Fruit fly (Drosophila melanogaster) whole organism, prepupa: ENCODE data around the gene Kap3.

Experiments
- CG10631 ChIP-seq: fragments of 200-800 bp; sonication (Bioruptor generic); optimal IDR thresholded peaks from 2 replicates; lab custom pipeline; 2016; ENCODE audit warnings: missing biosample characterization, missing genetic modification characterization
- CG10669 ChIP-seq: fragments of 200-800 bp; sonication (Bioruptor generic); optimal IDR thresholded peaks from 3 replicates; lab custom pipeline; 2018; ENCODE audit warnings: missing biosample characterization, mild to moderate bottlenecking, missing genetic modification characterization, moderate library complexity
- CG11294 ChIP-seq: fragments of 200-800 bp; sonication (Bioruptor generic); IDR thresholded peaks from 2 replicates; pipeline ENCODE4 v1.3.6; 2022; ENCODE audit warnings: missing biosample characterization, missing genetic modification characterization
- CG11762 ChIP-seq: fragments of 200-800 bp; sonication (Bioruptor generic); optimal IDR thresholded peaks from 3 replicates; lab custom pipeline; 2016; ENCODE audit warnings: missing biosample characterization, missing genetic modification characterization; ENCODE audit not compliant: insufficient read depth
- CG11902 ChIP-seq: fragments of 200-800 bp; sonication (Bioruptor generic); optimal IDR thresholded peaks from 3 replicates; lab custom pipeline; 2016; ENCODE audit warnings: missing biosample characterization, missing genetic modification characterization
- CG15336 ChIP-seq: fragments of 200-800 bp; sonication (Bioruptor generic); IDR thresholded peaks from 2 replicates; pipeline ENCODE4 v1.3.6; 2022; ENCODE audit warnings: missing biosample characterization, missing genetic modification characterization
- CG1621 ChIP-seq: fragments of 200-800 bp; sonication (Bioruptor generic); optimal IDR thresholded peaks from 3 replicates; lab custom pipeline; 2018; ENCODE audit warnings: missing biosample characterization, mild to moderate bottlenecking, missing genetic modification characterization
- CG16779 ChIP-seq: fragments of 200-800 bp; sonication (Bioruptor generic); optimal IDR thresholded peaks from 3 replicates; lab custom pipeline; 2017; ENCODE audit warnings: missing biosample characterization, mild to moderate bottlenecking, missing genetic modification characterization
- CG3032 ChIP-seq: fragments of 200-800 bp; optimal IDR thresholded peaks from 2 replicates; lab custom pipeline; 2019; ENCODE audit warnings: missing biosample characterization, mild to moderate bottlenecking, missing genetic modification characterization, moderate library complexity
- CG31627 ChIP-seq: fragments of 200-800 bp; sonication (Bioruptor generic); optimal IDR thresholded peaks from 3 replicates; lab custom pipeline; 2016; ENCODE audit warnings: missing biosample characterization, missing genetic modification characterization
- CG32006 ChIP-seq: fragments of 200-800 bp; sonication (Bioruptor generic); optimal IDR thresholded peaks from 3 replicates; lab custom pipeline; 2017; ENCODE audit warnings: missing biosample characterization, mild to moderate bottlenecking, missing genetic modification characterization
- CG34406 ChIP-seq: fragments of 200-800 bp; sonication (Bioruptor generic); optimal IDR thresholded peaks from 3 replicates; lab custom pipeline; 2016; ENCODE audit warnings: missing biosample characterization, missing genetic modification characterization
- CG3919 ChIP-seq: fragments of 200-800 bp; sonication (Bioruptor generic); optimal IDR thresholded peaks from 3 replicates; lab custom pipeline; 2016; ENCODE audit warnings: missing biosample characterization, missing genetic modification characterization
- CG4318 ChIP-seq: fragments of 200-800 bp; sonication (Bioruptor generic); optimal IDR thresholded peaks from 3 replicates; lab custom pipeline; 2017; ENCODE audit warnings: missing biosample characterization, mild to moderate bottlenecking, missing genetic modification characterization
- CG6163 ChIP-seq: fragments of 200-800 bp; sonication (Bioruptor generic); IDR thresholded peaks from 3 replicates; pipeline ENCODE4 v1.3.6; 2022; ENCODE audit warnings: missing biosample characterization, missing genetic modification characterization
- CG6276 ChIP-seq: fragments of 200-800 bp; sonication (Bioruptor generic); optimal IDR thresholded peaks from 2 replicates; lab custom pipeline; 2017; ENCODE audit warnings: missing biosample characterization, mild to moderate bottlenecking, missing genetic modification characterization
- CG6792 ChIP-seq: fragments of 200-800 bp; sonication (Bioruptor generic); optimal IDR thresholded peaks from 3 replicates; lab custom pipeline; 2016; ENCODE audit warnings: missing biosample characterization, missing genetic modification characterization
- CG6808 ChIP-seq: fragments of 200-800 bp; sonication (Bioruptor generic); optimal IDR thresholded peaks from 3 replicates; lab custom pipeline; 2017; ENCODE audit warnings: missing biosample characterization, missing genetic modification characterization, mild to moderate bottlenecking, moderate library complexity, missing genetic modification reagents
- CG6854 ChIP-seq: fragments of 200-800 bp; sonication (Bioruptor generic); optimal IDR thresholded peaks from 2 replicates; lab custom pipeline; 2017; ENCODE audit warnings: missing biosample characterization, mild to moderate bottlenecking, missing genetic modification characterization
- CG7368 ChIP-seq: fragments of 200-800 bp; sonication (Bioruptor generic); optimal IDR thresholded peaks from 3 replicates; lab custom pipeline; 2016; ENCODE audit warnings: missing biosample characterization, missing genetic modification characterization
- CG8632 ChIP-seq: fragments of 200-800 bp; sonication (Bioruptor generic); optimal IDR thresholded peaks from 3 replicates; lab custom pipeline; 2016; ENCODE audit warnings: missing biosample characterization, missing genetic modification characterization
- CG9139 ChIP-seq: fragments of 200-800 bp; sonication (Bioruptor generic); optimal IDR thresholded peaks from 3 replicates; lab custom pipeline; 2017; ENCODE audit warnings: missing biosample characterization, mild to moderate bottlenecking, missing genetic modification characterization
- Eip75B ChIP-seq: fragments of 200-800 bp; sonication (Bioruptor generic); optimal IDR thresholded peaks from 3 replicates; lab custom pipeline; 2016; ENCODE audit warnings: missing biosample characterization, missing genetic modification characterization
- Eip78C ChIP-seq: fragments of 200-800 bp; sonication (Bioruptor generic); peaks from one replicate; lab custom pipeline; 2016; ENCODE audit warnings: missing biosample characterization, missing genetic modification characterization
- Eip93F ChIP-seq: fragments of 200-800 bp; sonication (Bioruptor generic); optimal IDR thresholded peaks from 2 replicates; lab custom pipeline; 2016; ENCODE audit warnings: missing biosample characterization, mild to moderate bottlenecking, missing genetic modification characterization
- Ets21C ChIP-seq: fragments of 200-800 bp; sonication (Bioruptor generic); optimal IDR thresholded peaks from 3 replicates; lab custom pipeline; 2016; ENCODE audit warnings: missing biosample characterization, missing genetic modification characterization
- Ets96B ChIP-seq: fragments of 200-800 bp; optimal IDR thresholded peaks from 2 replicates; lab custom pipeline; 2019; ENCODE audit warnings: missing biosample characterization, mild to moderate bottlenecking, missing genetic modification characterization, moderate library complexity
- Gug ChIP-seq: fragments of 200-800 bp; sonication (Bioruptor generic); IDR thresholded peaks from 2 replicates; pipeline ENCODE4 v1.3.6; 2022; ENCODE audit warnings: missing biosample characterization, missing genetic modification characterization
- Hr38 ChIP-seq: sonication (Bioruptor generic); optimal IDR thresholded peaks from 2 replicates; lab custom pipeline; 2016; ENCODE audit warnings: missing biosample characterization, missing genetic modification characterization
- Hr39 ChIP-seq: fragments of 200-800 bp; sonication (Bioruptor generic); optimal IDR thresholded peaks from 2 replicates; lab custom pipeline; 2016; ENCODE audit warnings: missing biosample characterization, missing genetic modification characterization
- Hr4 ChIP-seq: fragments of 200-800 bp; sonication (Bioruptor generic); optimal IDR thresholded peaks from 3 replicates; lab custom pipeline; 2016; ENCODE audit warnings: missing biosample characterization, missing genetic modification characterization
- Lpt ChIP-seq: fragments of 200-800 bp; sonication (Bioruptor generic); optimal IDR thresholded peaks from 3 replicates; lab custom pipeline; 2016; ENCODE audit warnings: missing biosample characterization, missing genetic modification characterization
- Met ChIP-seq: fragments of 200-800 bp; sonication (Bioruptor generic); optimal IDR thresholded peaks from 3 replicates; lab custom pipeline; 2016; ENCODE audit warnings: missing biosample characterization, missing genetic modification characterization
- Smox ChIP-seq: fragments of 200-800 bp; sonication (Bioruptor generic); optimal IDR thresholded peaks from 3 replicates; lab custom pipeline; 2016; ENCODE audit warnings: missing biosample characterization, missing genetic modification characterization
- Sox102F ChIP-seq: fragments of 200-800 bp; sonication (Bioruptor generic); optimal IDR thresholded peaks from 2 replicates; lab custom pipeline; 2016; ENCODE audit warnings: missing biosample characterization, mild to moderate bottlenecking, missing genetic modification characterization
- Sox14 ChIP-seq: fragments of 200-800 bp; sonication (Bioruptor generic); optimal IDR thresholded peaks from 3 replicates; lab custom pipeline; 2016; ENCODE audit warnings: missing biosample characterization, missing genetic modification characterization
- Sox15 ChIP-seq: fragments of 200-800 bp; sonication (Bioruptor generic); optimal IDR thresholded peaks from 3 replicates; lab custom pipeline; 2016; ENCODE audit warnings: missing biosample characterization, missing genetic modification characterization
- achi ChIP-seq: fragments of 200-800 bp; sonication (Bioruptor generic); optimal IDR thresholded peaks from 3 replicates; lab custom pipeline; 2016; ENCODE audit warnings: missing biosample characterization, missing genetic modification characterization
- acj6 ChIP-seq: fragments of 200-800 bp; sonication (Bioruptor generic); optimal IDR thresholded peaks from 3 replicates; lab custom pipeline; 2016; ENCODE audit warnings: missing biosample characterization, missing genetic modification characterization
- cyc ChIP-seq: fragments of 200-800 bp; sonication (Bioruptor generic); optimal IDR thresholded peaks from 3 replicates; lab custom pipeline; 2016; ENCODE audit warnings: missing biosample characterization, missing genetic modification characterization
- dac ChIP-seq: fragments of 200-800 bp; sonication (Bioruptor generic); optimal IDR thresholded peaks from 2 replicates; lab custom pipeline; 2017; ENCODE audit warnings: missing biosample characterization, mild to moderate bottlenecking, missing genetic modification characterization
- dsx ChIP-seq: fragments of 200-800 bp; optimal IDR thresholded peaks from 3 replicates; lab custom pipeline; 2019; ENCODE audit warnings: missing biosample characterization, mild to moderate bottlenecking, missing genetic modification characterization, moderate library complexity; ENCODE audit not compliant: poor library complexity, severe bottlenecking
- eg ChIP-seq: fragments of 200-800 bp; sonication (Bioruptor generic); IDR thresholded peaks from 3 replicates; pipeline ENCODE4 v1.3.6; 2022; ENCODE audit warnings: missing biosample characterization, missing genetic modification characterization
- esn ChIP-seq: fragments of 200-800 bp; sonication (Bioruptor generic); optimal IDR thresholded peaks from 2 replicates; lab custom pipeline; 2016; ENCODE audit warnings: missing biosample characterization, mild to moderate bottlenecking, missing genetic modification characterization, moderate library complexity
- fd85E ChIP-seq: fragments of 200-800 bp; sonication (Bioruptor generic); optimal IDR thresholded peaks from 3 replicates; lab custom pipeline; 2016; ENCODE audit warnings: missing biosample characterization, missing genetic modification characterization
- fkh ChIP-seq: fragments of 200-800 bp; sonication (Bioruptor generic); optimal IDR thresholded peaks from 3 replicates; lab custom pipeline; 2017; ENCODE audit warnings: missing biosample characterization, mild to moderate bottlenecking, missing genetic modification characterization, moderate library complexity
- lz ChIP-seq: fragments of 200-800 bp; sonication (Bioruptor generic); optimal IDR thresholded peaks from 3 replicates; lab custom pipeline; 2016; ENCODE audit warnings: missing biosample characterization, missing genetic modification characterization
- net ChIP-seq: fragments of 200-800 bp; sonication (Bioruptor generic); optimal IDR thresholded peaks from 3 replicates; lab custom pipeline; 2016; ENCODE audit warnings: missing biosample characterization, missing genetic modification characterization
- pdm3 ChIP-seq: fragments of 200-800 bp; sonication (Bioruptor generic); optimal IDR thresholded peaks from 3 replicates; lab custom pipeline; 2016; ENCODE audit warnings: missing biosample characterization, missing genetic modification characterization
- spab ChIP-seq: fragments of 200-800 bp; sonication (Bioruptor generic); optimal IDR thresholded peaks from 2 replicates; lab custom pipeline; 2017; ENCODE audit warnings: missing biosample characterization, mild to moderate bottlenecking, missing genetic modification characterization, missing genetic modification reagents
- svp ChIP-seq: fragments of 200-800 bp; sonication (Bioruptor generic); peaks from one replicate; lab custom pipeline; 2016; ENCODE audit warnings: missing biosample characterization, missing genetic modification characterization
- topi ChIP-seq: fragments of 200-800 bp; sonication (Bioruptor generic); optimal IDR thresholded peaks from 3 replicates; lab custom pipeline; 2016; ENCODE audit warnings: missing biosample characterization, missing genetic modification characterization
- vri ChIP-seq: fragments of 200-800 bp; sonication (Bioruptor generic); optimal IDR thresholded peaks from 3 replicates; lab custom pipeline; 2016; ENCODE audit warnings: missing biosample characterization, mild to moderate bottlenecking, missing genetic modification characterization

Kap3 gene

DNA sequence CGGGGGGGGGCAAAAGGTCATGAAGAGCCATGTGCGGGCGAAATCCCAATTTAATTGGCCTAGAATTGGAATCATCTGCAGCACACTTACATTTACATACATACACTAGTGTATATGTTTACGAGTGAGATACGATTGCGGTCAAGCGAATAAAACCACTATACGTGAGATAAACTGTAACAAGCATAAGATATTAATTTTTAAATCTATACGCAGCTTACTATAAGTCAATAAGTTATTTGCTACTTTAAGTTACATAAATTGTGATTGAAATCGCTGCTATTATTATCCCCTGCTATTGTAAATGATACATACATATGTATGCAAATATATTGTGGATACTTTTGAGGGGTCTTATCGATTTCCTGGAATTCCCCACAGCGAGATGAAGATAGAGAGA, 39.3 kb upstream of the Kap3 start:
- TF ChIP-seq CG32006 (no peak), svp (GFP tag; lab: Kevin White, UChicago) (peak; percentile 58), Eip78C (peak; percentile 73), CG6808 (GFP tag; lab: Kevin White, UChicago) (no peak), CG3032 (peak; percentile 29), CG34406 (GFP tag; lab: Kevin White, UChicago) (peak; percentile 9), spab (no peak), Met (GFP tag; lab: Kevin White, UChicago) (peak; percentile 13), Sox14 (GFP tag; lab: Kevin White, UChicago) (no peak), Ets96B (tag; lab: Kevin White, UChicago) (peak; percentile 8), cyc (GFP tag; lab: Kevin White, UChicago) (peak; percentile 2), CG3919 (GFP tag; lab: Kevin White, UChicago) (no peak), CG8632 (GFP tag; lab: Kevin White, UChicago) (no peak), Eip75B (peak; percentile 21), fd85E (GFP tag; lab: Kevin White, UChicago) (no peak), Hr4 (GFP tag; lab: Kevin White, UChicago) (no peak), esn (GFP tag; lab: Kevin White, UChicago) (peak; percentile 26), CG9139 (no peak), Eip93F (no peak), eg (peak; percentile 61; the same call in 2 of the 3 replicates), acj6 (GFP tag; lab: Kevin White, UChicago) (no peak), CG11902 (GFP tag; lab: Kevin White, UChicago) (no peak), CG11762 (no peak), Lpt (no peak), net (GFP tag; lab: Kevin White, UChicago) (no peak), fkh (no peak), CG31627 (GFP tag; lab: Kevin White, UChicago) (no peak), lz (GFP tag; lab: Kevin White, UChicago) (peak; percentile 23), topi (GFP tag; lab: Kevin White, UChicago) (peak; percentile 21), Sox15 (GFP tag; lab: Kevin White, UChicago) (no peak), Hr38 (no peak), Hr39 (GFP tag; lab: Kevin White, UChicago) (no peak), CG7368 (no peak), vri (GFP tag; lab: Kevin White, UChicago) (no peak), CG10669 (GFP tag; lab: Kevin White, UChicago) (no peak), CG15336 (GFP tag; lab: Robert Waterston, UW) (peak; percentile 33; the same call in 1 of the 2 replicates), dsx (GFP tag; lab: Kevin White, UChicago) (peak; percentile 21), CG11294 (no peak), CG6163 (peak; percentile 34; the same call in 2 of the 3 replicates), pdm3 (GFP tag; lab: Kevin White, UChicago) (peak; percentile 27), Gug (GFP tag; lab: Robert Waterston, UW) (no peak), CG1621 (tag; lab: Kevin White, UChicago) (no peak), CG6854 (no peak), Sox102F (GFP tag; lab: Kevin White, UChicago) (no peak), dac (GFP tag; lab: Kevin White, UChicago) (no peak), CG16779 (no peak), CG4318 (no peak), CG6792 (GFP tag; lab: Kevin White, UChicago) (no peak), Ets21C (no peak), Smox (GFP tag; lab: Kevin White, UChicago) (no peak), CG10631 (no peak), achi (GFP tag; lab: Kevin White, UChicago) (peak; percentile 4), CG6276 (GFP tag; lab: Kevin White, UChicago) (no peak)
